Fruit fly (Drosophila melanogaster): ENCODE measurements around the gene CG12054.

CG12054 gene

DNA sequence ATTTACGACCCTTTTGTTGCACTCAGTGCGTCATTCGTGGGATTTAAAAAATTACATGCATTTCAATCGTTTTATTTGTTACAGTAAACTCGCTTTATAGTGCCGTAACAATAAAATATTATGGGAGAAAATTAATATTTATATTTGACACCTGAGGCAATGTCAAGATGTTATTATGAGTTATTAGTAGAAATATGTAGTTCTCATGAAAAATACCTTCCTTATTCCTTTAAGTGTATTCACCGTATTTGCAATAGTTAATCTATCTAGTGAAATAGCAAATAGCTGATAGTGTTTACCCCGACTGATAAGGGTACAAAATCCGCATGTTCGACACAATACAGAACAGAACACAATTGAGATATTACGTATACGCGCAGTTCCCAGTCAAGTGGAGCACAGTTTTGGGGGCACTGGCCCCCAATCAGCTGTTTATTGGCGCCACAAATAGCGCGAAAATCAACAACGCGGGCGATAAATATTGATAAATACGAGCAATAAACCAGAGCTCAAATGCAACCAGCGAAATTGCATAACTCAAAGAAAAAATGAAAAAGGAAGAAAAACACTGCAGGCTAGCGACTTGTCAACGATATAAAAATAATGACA, 30.0 kb downstream of the CG12054 start:
- TF ChIP-seq fd96Ca (GFP tag; IDR thresholded peaks at IDR 0.05) (no peak), CG32121 (GFP tag; IDR thresholded peaks at IDR 0.05) (peak; percentile 21; the same call in 1 of the 2 replicates), EcR (GFP tag; optimal IDR thresholded peaks at IDR 0.05) (peak; percentile 32), CG15710 (tag; optimal IDR thresholded peaks at IDR 0.05) (no peak), Pif1B (GFP tag; optimal IDR thresholded peaks at IDR 0.05) (no peak), CG34367 (tag; optimal IDR thresholded peaks at IDR 0.05) (peak; percentile 3), gl (tag; optimal IDR thresholded peaks at IDR 0.05) (no peak), Pif1A (GFP tag; optimal IDR thresholded peaks at IDR 0.05) (peak; percentile 0)

DNA sequence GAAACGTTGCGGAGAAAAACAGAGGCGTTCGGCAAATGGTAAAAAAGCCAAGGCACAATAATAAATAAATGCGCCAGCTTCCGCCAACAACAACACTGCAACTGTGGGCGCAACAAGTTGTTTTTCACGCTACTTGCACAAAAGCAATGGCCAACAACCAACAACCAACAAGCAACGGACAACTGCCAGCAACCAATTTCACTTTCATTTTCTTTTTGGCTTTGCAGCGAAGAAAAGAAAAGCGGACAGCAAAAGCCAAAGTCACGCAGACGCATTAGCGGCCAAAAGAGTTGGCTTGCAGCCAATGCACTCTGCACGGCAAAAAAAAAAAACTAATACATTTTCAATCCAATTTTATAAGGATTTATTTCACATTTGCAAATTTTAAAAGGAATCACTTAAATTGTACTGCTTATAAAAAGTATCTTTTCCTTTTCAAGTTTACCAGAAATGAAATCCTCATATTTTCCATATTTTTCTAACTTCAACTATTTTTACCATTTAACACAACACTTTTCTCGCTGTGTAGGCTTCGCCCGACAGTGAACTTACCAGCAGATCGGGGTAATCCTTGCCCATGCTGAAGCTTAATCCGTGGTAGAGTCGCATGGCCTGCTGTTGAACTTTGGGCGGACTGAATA, 30.7 kb downstream of the CG12054 start:
- TF ChIP-seq CG17806 (tag; optimal IDR thresholded peaks at IDR 0.05) (no peak), rn (GFP tag; IDR thresholded peaks at IDR 0.05) (no peak), Pif1A (GFP tag; optimal IDR thresholded peaks at IDR 0.05) (peak; percentile 55), D1 (tag; optimal IDR thresholded peaks at IDR 0.05) (no peak), CG4496 (GFP tag; IDR thresholded peaks at IDR 0.05) (peak; percentile 74; the same call in 2 of the 3 replicates), gl (tag; optimal IDR thresholded peaks at IDR 0.05) (no peak), Ets98B (GFP tag; IDR thresholded peaks at IDR 0.05) (peak; percentile 81), CG32121 (GFP tag; IDR thresholded peaks at IDR 0.05) (peak; percentile 82), CG14655 (GFP tag; optimal IDR thresholded peaks at IDR 0.05) (no peak), CG15710 (tag; optimal IDR thresholded peaks at IDR 0.05) (no peak), CG8159 (tag; optimal IDR thresholded peaks at IDR 0.05) (no peak), CG8301 (tag; optimal IDR thresholded peaks at IDR 0.05) (peak; percentile 58), CG13204 (GFP tag; optimal IDR thresholded peaks at IDR 0.05) (no peak), CG34367 (tag; optimal IDR thresholded peaks at IDR 0.05) (peak; percentile 4), Snoo (tag; optimal IDR thresholded peaks at IDR 0.05) (no peak), fd96Ca (GFP tag; IDR thresholded peaks at IDR 0.05) (0 out of 3 replicates have a peak, but pooled peaks have one; percentile 52), Pif1B (GFP tag; optimal IDR thresholded peaks at IDR 0.05) (peak; percentile 23), CG12605 (GFP tag; IDR thresholded peaks at IDR 0.05) (peak; percentile 60), CG10348 (GFP tag; IDR thresholded peaks at IDR 0.05) (no peak), EcR (GFP tag; optimal IDR thresholded peaks at IDR 0.05) (no peak), CG9948 (tag; optimal IDR thresholded peaks at IDR 0.05) (no peak)

DNA sequence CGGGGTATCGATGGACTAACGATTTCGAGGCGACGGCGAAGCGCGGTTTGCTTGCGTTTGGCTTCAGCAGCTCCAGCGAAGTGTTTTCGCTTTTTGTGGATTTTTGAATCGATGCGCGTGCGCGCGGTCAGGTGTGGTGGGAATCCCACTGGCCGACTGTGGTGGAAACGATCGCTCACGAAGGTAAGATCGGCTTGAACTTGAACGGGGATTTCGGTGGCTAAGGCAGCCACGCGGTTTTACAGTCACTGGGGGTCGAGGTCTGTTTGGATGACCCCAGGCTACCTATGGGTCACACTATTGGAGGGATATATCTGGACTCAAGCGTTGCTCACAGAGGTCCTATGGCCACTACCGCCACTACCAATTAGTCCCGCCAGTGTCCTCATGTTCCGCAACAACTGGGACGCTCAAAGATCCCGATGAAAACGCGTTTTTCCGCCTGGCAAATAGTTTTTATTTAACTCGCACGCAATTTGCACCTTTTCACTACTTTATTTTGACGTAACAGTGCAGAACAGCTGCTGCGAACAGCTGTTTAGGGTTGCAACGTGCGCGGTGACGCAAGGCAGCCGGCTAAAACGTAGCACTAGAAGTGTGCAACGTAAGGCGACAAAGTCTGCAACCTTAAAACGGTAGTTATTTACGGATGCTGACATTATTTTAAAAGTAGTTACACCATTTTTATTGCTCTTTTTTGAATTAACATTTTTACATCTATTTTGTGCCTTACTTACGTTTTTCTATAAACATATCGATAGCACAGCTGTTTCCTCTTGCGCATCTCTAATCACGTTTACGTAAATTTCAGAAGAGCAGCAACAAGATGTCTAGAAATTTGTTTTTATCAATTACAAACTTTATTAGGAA, 31.8 kb downstream of the CG12054 start, which contains the start of the genes qless and mRpL32:
Gene qless, minus strand, starts transcription at position 516 of the 870 bp plus-strand sequence.
Gene mRpL32, plus strand, starts transcription at position 780 of the 870 bp plus-strand sequence.
- TF ChIP-seq CG34367 (tag; optimal IDR thresholded peaks at IDR 0.05) = no peak
- TF ChIP-seq CG8159 (tag; optimal IDR thresholded peaks at IDR 0.05) = no peak
- TF ChIP-seq rn (GFP tag; IDR thresholded peaks at IDR 0.05) = peak; percentile 62; the same call in 1 of the 2 replicates
- TF ChIP-seq CG17806 (tag; optimal IDR thresholded peaks at IDR 0.05) = peak; percentile 52
- TF ChIP-seq CG32121 (GFP tag; IDR thresholded peaks at IDR 0.05) = peak; percentile 64
- TF ChIP-seq EcR (GFP tag; optimal IDR thresholded peaks at IDR 0.05) = peak; percentile 68
- TF ChIP-seq fd96Ca (GFP tag; IDR thresholded peaks at IDR 0.05) = peak; percentile 65; the same call in 2 of the 3 replicates
- peak; percentile 31 for TF ChIP-seq CG9948 (tag; optimal IDR thresholded peaks at IDR 0.05)
- peak; percentile 69 for TF ChIP-seq Ets98B (GFP tag; IDR thresholded peaks at IDR 0.05)
- TF ChIP-seq Snoo (tag; optimal IDR thresholded peaks at IDR 0.05) = no peak
- peak; percentile 77; the same call in 2 of the 3 replicates for TF ChIP-seq CG4496 (GFP tag; IDR thresholded peaks at IDR 0.05)
- TF ChIP-seq D1 (tag; optimal IDR thresholded peaks at IDR 0.05) = no peak

DNA sequence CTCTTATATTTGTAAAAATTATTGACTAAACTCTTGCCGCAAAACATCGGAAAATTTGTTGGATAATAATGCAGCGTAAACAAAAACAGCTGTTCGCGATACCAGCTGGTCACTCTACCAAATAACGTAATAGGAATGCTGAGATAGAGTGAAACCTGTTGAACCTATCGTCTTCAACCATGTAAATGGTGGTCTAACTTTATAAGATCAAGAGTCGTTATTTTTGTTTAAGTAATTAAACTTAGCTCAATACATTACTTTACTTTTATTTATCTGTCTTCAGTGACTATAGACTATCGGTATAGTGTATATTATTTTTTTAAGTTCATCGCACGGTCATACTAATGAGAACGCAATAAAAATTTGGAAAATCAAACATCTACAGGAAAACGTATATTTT, 34.3 kb downstream of the CG12054 start, which contains the start of the genes CG1750 and spn-F:
Gene CG1750, minus strand, starts transcription at position 93 of the 400 bp plus-strand sequence.
Gene spn-F, plus strand, starts transcription at position 320 of the 400 bp plus-strand sequence.
- no peak for TF ChIP-seq CG9948 (tag; optimal IDR thresholded peaks at IDR 0.05)

DNA sequence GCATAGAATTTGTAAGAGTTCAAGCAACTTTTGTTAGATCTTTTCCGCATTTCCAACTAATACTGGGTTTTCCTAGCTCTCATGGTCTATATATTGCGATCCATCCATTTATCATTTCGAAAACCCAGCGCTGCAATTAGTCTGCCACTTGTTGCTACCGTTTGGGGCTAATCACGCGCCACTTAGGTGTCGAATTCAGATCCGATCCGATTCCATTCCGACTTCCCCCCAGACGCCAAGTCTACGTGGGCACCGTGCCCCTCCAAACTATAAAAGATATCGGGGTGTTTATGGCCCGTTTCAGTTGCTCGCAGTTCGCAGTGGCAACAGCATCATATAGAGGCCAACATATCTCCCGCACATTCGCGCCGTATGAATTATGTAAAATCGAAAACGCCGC, 36.8 kb downstream of the CG12054 start, which contains the start of gene CAH6:
Gene CAH6, plus strand, starts transcription at position 301 of the 400 bp plus-strand sequence.
- no peak for TF ChIP-seq gl (tag; optimal IDR thresholded peaks at IDR 0.05)
- TF ChIP-seq Pif1A (GFP tag; optimal IDR thresholded peaks at IDR 0.05) = no peak
- no peak for TF ChIP-seq CG13204 (GFP tag; optimal IDR thresholded peaks at IDR 0.05)
- TF ChIP-seq CG32121 (GFP tag; IDR thresholded peaks at IDR 0.05) = no peak
- TF ChIP-seq fd96Ca (GFP tag; IDR thresholded peaks at IDR 0.05) = no peak
- TF ChIP-seq CG9948 (tag; optimal IDR thresholded peaks at IDR 0.05) = no peak
- no peak for TF ChIP-seq EcR (GFP tag; optimal IDR thresholded peaks at IDR 0.05)
- no peak for TF ChIP-seq Pif1B (GFP tag; optimal IDR thresholded peaks at IDR 0.05)
- TF ChIP-seq rn (GFP tag; IDR thresholded peaks at IDR 0.05) = no peak
- no peak for TF ChIP-seq Ets98B (GFP tag; IDR thresholded peaks at IDR 0.05)
- TF ChIP-seq Snoo (tag; optimal IDR thresholded peaks at IDR 0.05) = no peak
- no peak for TF ChIP-seq CG34367 (tag; optimal IDR thresholded peaks at IDR 0.05)
- no peak for TF ChIP-seq CG12605 (GFP tag; IDR thresholded peaks at IDR 0.05)
- TF ChIP-seq CG8159 (tag; optimal IDR thresholded peaks at IDR 0.05) = no peak
- TF ChIP-seq CG14655 (GFP tag; optimal IDR thresholded peaks at IDR 0.05) = no peak
- no peak for TF ChIP-seq D1 (tag; optimal IDR thresholded peaks at IDR 0.05)
- TF ChIP-seq CG8301 (tag; optimal IDR thresholded peaks at IDR 0.05) = no peak
- TF ChIP-seq CG10348 (GFP tag; IDR thresholded peaks at IDR 0.05) = no peak
- TF ChIP-seq CG15710 (tag; optimal IDR thresholded peaks at IDR 0.05) = no peak
